Worm (Caenorhabditis elegans) whole organism, L3 larva: Measurements from ENCODE around the gene ccm-3.

Experiments used
- R02D3.7 ChIP-seq: fragments of 150-350 bp; optimal IDR thresholded peaks from 2 replicates; lab custom pipeline; 2014; ENCODE audit warnings: missing biosample characterization, missing genetic modification characterization
- ZK546.5 ChIP-seq: sonication (generic microtip); optimal IDR thresholded peaks from 2 replicates; lab custom pipeline; 2017; ENCODE audit warnings: missing biosample characterization, missing genetic modification characterization
- aly-2 ChIP-seq: fragments of 150-350 bp; optimal IDR thresholded peaks from 2 replicates; lab custom pipeline; 2014; ENCODE audit warnings: missing biosample characterization, missing genetic modification characterization
- ama-1 ChIP-seq: fragments of 150-350 bp; optimal IDR thresholded peaks from 2 replicates; lab custom pipeline; 2018
- ceh-28 ChIP-seq: fragments of 150-350 bp; optimal IDR thresholded peaks from 2 replicates; lab custom pipeline; 2014; ENCODE audit warnings: missing biosample characterization, missing genetic modification reagents, missing genetic modification characterization
- ceh-82 ChIP-seq: fragments of 150-350 bp; optimal IDR thresholded peaks from 2 replicates; lab custom pipeline; 2014; ENCODE audit warnings: missing biosample characterization, missing genetic modification characterization
- ceh-9 ChIP-seq: sonication (generic microtip); optimal IDR thresholded peaks from 2 replicates; lab custom pipeline; 2018; ENCODE audit warnings: missing biosample characterization, missing genetic modification characterization
- daf-12 ChIP-seq: fragments of 150-350 bp; optimal IDR thresholded peaks from 2 replicates; lab custom pipeline; 2014; ENCODE audit warnings: missing biosample characterization, missing genetic modification reagents, missing genetic modification characterization
- egl-27 ChIP-seq: sonication (generic microtip); optimal IDR thresholded peaks from 4 replicates; lab custom pipeline; 2017; ENCODE audit warnings: missing biosample characterization, missing genetic modification reagents, missing genetic modification characterization
- egl-5 ChIP-seq: fragments of 150-350 bp; optimal IDR thresholded peaks from 2 replicates; lab custom pipeline; 2017; ENCODE audit warnings: missing biosample characterization, missing genetic modification reagents, missing genetic modification characterization, inconsistent platforms
- elt-2 ChIP-seq: sonication (generic microtip); optimal IDR thresholded peaks from 2 replicates; lab custom pipeline; 2016; ENCODE audit warnings: missing genetic modification reagents, mild to moderate bottlenecking, missing genetic modification characterization, missing compliant biosample characterization
- elt-3 ChIP-seq, 3 experiments: fragments of 150-350 bp in 1 of 3; sonication (generic microtip) in 2 of 3; optimal IDR thresholded peaks; 2 replicates in 2 of 3; 4 replicates in 1 of 3; lab custom pipeline; 2014 to 2017; ENCODE audit warnings: missing biosample characterization in 3 of 3, missing genetic modification characterization in 3 of 3
- eor-1 ChIP-seq, 2 experiments: fragments of 150-350 bp; optimal IDR thresholded peaks; 2 replicates each; lab custom pipeline; 2014 to 2018; ENCODE audit warnings: missing biosample characterization in 2 of 2, missing genetic modification characterization in 2 of 2
- fkh-10 ChIP-seq: sonication (generic microtip); optimal IDR thresholded peaks from 2 replicates; lab custom pipeline; 2017; ENCODE audit warnings: missing biosample characterization, missing genetic modification reagents, missing genetic modification characterization
- fkh-2 ChIP-seq: fragments of 150-350 bp; optimal IDR thresholded peaks from 2 replicates; lab custom pipeline; 2014; ENCODE audit warnings: missing biosample characterization, missing genetic modification reagents, missing genetic modification characterization
- fos-1 ChIP-seq: fragments of 150-350 bp; optimal IDR thresholded peaks from 2 replicates; lab custom pipeline; 2014; ENCODE audit warnings: missing biosample characterization, missing genetic modification characterization
- hmg-11 ChIP-seq: sonication (generic microtip); optimal IDR thresholded peaks from 2 replicates; lab custom pipeline; 2016; ENCODE audit warnings: missing genetic modification characterization, missing compliant biosample characterization
- jun-1 ChIP-seq: fragments of 150-350 bp; optimal IDR thresholded peaks from 2 replicates; lab custom pipeline; 2014; ENCODE audit warnings: missing biosample characterization, missing genetic modification reagents, missing genetic modification characterization
- lin-15B ChIP-seq: fragments of 150-350 bp; optimal IDR thresholded peaks from 2 replicates; lab custom pipeline; 2014; ENCODE audit warnings: missing biosample characterization, missing genetic modification characterization
- lin-39 ChIP-seq: fragments of 150-350 bp; optimal IDR thresholded peaks from 2 replicates; lab custom pipeline; 2018; ENCODE audit warnings: missing biosample characterization, missing genetic modification reagents, missing genetic modification characterization
- lsy-12 ChIP-seq: sonication (generic microtip); optimal IDR thresholded peaks from 2 replicates; lab custom pipeline; 2016; ENCODE audit warnings: mild to moderate bottlenecking, missing genetic modification characterization, missing compliant biosample characterization
- mdl-1 ChIP-seq: fragments of 150-350 bp; optimal IDR thresholded peaks from 2 replicates; lab custom pipeline; 2014; ENCODE audit warnings: missing biosample characterization, missing genetic modification characterization
- mml-1 ChIP-seq: fragments of 150-350 bp; sonication (generic microtip); optimal IDR thresholded peaks from 3 replicates; lab custom pipeline; 2014; ENCODE audit warnings: missing biosample characterization, missing genetic modification characterization
- nfya-1 ChIP-seq: sonication (generic microtip); optimal IDR thresholded peaks from 2 replicates; lab custom pipeline; 2017; ENCODE audit warnings: missing genetic modification characterization, mild to moderate bottlenecking, missing compliant biosample characterization, antibody characterized with exemption, moderate library complexity; ENCODE audit not compliant: insufficient read depth
- nhr-11 ChIP-seq: fragments of 150-350 bp; optimal IDR thresholded peaks from 2 replicates; lab custom pipeline; 2014; ENCODE audit warnings: missing biosample characterization, missing genetic modification characterization
- nhr-12 ChIP-seq: fragments of 150-350 bp; optimal IDR thresholded peaks from 2 replicates; lab custom pipeline; 2014; ENCODE audit warnings: missing biosample characterization, missing genetic modification characterization
- nhr-237 ChIP-seq: fragments of 150-350 bp; optimal IDR thresholded peaks from 2 replicates; lab custom pipeline; 2014; ENCODE audit warnings: missing biosample characterization, missing genetic modification characterization
- nhr-25 ChIP-seq: sonication (generic microtip); optimal IDR thresholded peaks from 2 replicates; lab custom pipeline; 2017; ENCODE audit warnings: missing biosample characterization, missing genetic modification characterization
- nhr-28 ChIP-seq: fragments of 150-350 bp; optimal IDR thresholded peaks from 2 replicates; lab custom pipeline; 2014; ENCODE audit warnings: missing biosample characterization, missing genetic modification characterization
- nhr-43 ChIP-seq: sonication (generic microtip); optimal IDR thresholded peaks from 2 replicates; lab custom pipeline; 2016; ENCODE audit warnings: mild to moderate bottlenecking, missing genetic modification characterization, missing compliant biosample characterization; ENCODE audit not compliant: poor library complexity, severe bottlenecking
- nhr-67 ChIP-seq: fragments of 150-350 bp; optimal IDR thresholded peaks from 2 replicates; lab custom pipeline; 2014; ENCODE audit warnings: missing biosample characterization, missing genetic modification characterization
- nhr-77 ChIP-seq: fragments of 150-350 bp; optimal IDR thresholded peaks from 2 replicates; lab custom pipeline; 2014; ENCODE audit warnings: missing biosample characterization, missing genetic modification characterization
- pha-4 ChIP-seq: fragments of 150-350 bp; optimal IDR thresholded peaks from 2 replicates; lab custom pipeline; 2014; ENCODE audit warnings: missing biosample characterization, missing genetic modification reagents, missing genetic modification characterization
- pqm-1 ChIP-seq: fragments of 150-350 bp; optimal IDR thresholded peaks from 2 replicates; lab custom pipeline; 2017; ENCODE audit warnings: missing biosample characterization, missing genetic modification characterization, inconsistent platforms
- sea-2 ChIP-seq: fragments of 150-350 bp; sonication (generic microtip); optimal IDR thresholded peaks from 4 replicates; lab custom pipeline; 2014; ENCODE audit warnings: missing biosample characterization, missing genetic modification reagents, missing genetic modification characterization
- skn-1 ChIP-seq: fragments of 150-350 bp; optimal IDR thresholded peaks from 2 replicates; lab custom pipeline; 2014; ENCODE audit warnings: missing biosample characterization, missing genetic modification characterization
- tbx-2 ChIP-seq: sonication (generic microtip); optimal IDR thresholded peaks from 2 replicates; lab custom pipeline; 2016; ENCODE audit warnings: mild to moderate bottlenecking, missing genetic modification characterization, missing compliant biosample characterization
- unc-39 ChIP-seq: sonication (generic microtip); optimal IDR thresholded peaks from 4 replicates; lab custom pipeline; 2017; ENCODE audit warnings: missing biosample characterization, missing genetic modification characterization
- zag-1 ChIP-seq: fragments of 150-350 bp; optimal IDR thresholded peaks from 2 replicates; lab custom pipeline; 2014; ENCODE audit warnings: missing biosample characterization, missing genetic modification characterization
- ztf-4 ChIP-seq: fragments of 150-350 bp; optimal IDR thresholded peaks from 2 replicates; lab custom pipeline; 2014; ENCODE audit warnings: missing biosample characterization, missing genetic modification characterization

The ccm-3 gene

DNA sequence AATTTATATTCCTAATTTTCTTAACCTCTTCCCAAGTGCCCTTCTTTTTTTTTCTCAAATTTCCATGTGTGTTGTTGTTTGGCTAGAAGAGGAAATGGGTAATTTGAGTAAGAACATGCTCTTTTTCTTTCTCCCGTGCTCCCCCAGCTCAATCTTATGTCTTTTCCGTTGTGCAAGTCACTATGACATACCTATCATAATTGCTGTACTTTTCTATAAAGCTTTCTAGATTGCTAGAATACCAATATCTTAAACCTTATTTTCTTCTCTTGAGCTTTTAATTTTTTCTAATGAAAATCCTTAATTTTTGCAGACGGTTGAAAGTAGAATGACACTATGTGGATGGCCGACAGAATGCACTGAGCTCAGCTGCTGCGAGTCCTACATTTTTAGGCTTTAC is 36.8 kb downstream of the ccm-3 start, which contains the start of gene txt-13:
Gene txt-13 (plus strand): TSS at position 301 of the 400 bp plus-strand sequence.
- no peak for TF ChIP-seq nhr-77
- no peak for TF ChIP-seq pha-4 (tag; lab: Kevin White, UChicago)
- no peak for TF ChIP-seq ama-1 (lab: Kevin White, UChicago)
- TF ChIP-seq tbx-2 (tag; lab: Kevin White, UChicago) = no peak
- TF ChIP-seq nhr-28 (tag; lab: Kevin White, UChicago) = no peak
- no peak for TF ChIP-seq lin-15B (tag; lab: Kevin White, UChicago)
- no peak for TF ChIP-seq skn-1 (tag; lab: Kevin White, UChicago)
- no peak for TF ChIP-seq mdl-1
- no peak for TF ChIP-seq sea-2
- no peak for TF ChIP-seq aly-2 (tag; lab: Kevin White, UChicago)
- TF ChIP-seq nhr-25 (tag; lab: Kevin White, UChicago) = no peak
- TF ChIP-seq daf-12 (tag; lab: Kevin White, UChicago) = no peak
- TF ChIP-seq lsy-12 (tag; lab: Kevin White, UChicago) = no peak

DNA sequence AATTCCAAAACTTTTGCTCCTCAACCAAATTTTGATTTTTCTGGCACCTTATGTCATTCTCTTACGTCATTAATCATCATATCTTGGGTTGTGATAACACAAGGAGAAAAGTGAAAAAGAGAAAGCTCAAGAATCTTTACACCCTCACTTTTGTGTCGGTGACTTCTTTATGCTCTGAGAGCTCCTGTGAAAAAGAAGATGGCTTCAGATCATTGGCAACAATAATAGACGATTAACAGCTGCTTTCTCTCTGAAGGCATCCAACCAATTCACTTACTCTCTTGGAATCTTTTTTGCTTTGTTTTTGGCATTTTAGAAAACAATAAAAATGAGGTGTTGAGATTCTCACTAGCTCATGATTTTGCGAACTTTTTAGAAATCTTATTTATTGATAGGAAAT is 37.6 kb downstream of the ccm-3 start:
- no peak for TF ChIP-seq sea-2
- no peak for TF ChIP-seq ceh-9
- TF ChIP-seq elt-2 (tag; lab: Kevin White, UChicago) = no peak
- TF ChIP-seq nhr-11 (tag; lab: Kevin White, UChicago) = peak; percentile 49
- TF ChIP-seq nfya-1 (tag; lab: Kevin White, UChicago) = peak; percentile 18
- no peak for TF ChIP-seq ceh-28
- no peak for TF ChIP-seq pha-4 (tag; lab: Kevin White, UChicago)
- no peak for TF ChIP-seq pqm-1 (tag; lab: Kevin White, UChicago)
- no peak for TF ChIP-seq nhr-77
- no peak for TF ChIP-seq elt-3 (tag; optimal IDR thresholded peaks at IDR 0.05; lab: Kevin White, UChicago)
- TF ChIP-seq ztf-4 (tag; lab: Kevin White, UChicago) = no peak
- TF ChIP-seq nhr-28 (tag; lab: Kevin White, UChicago) = no peak
- TF ChIP-seq nhr-43 (tag; lab: Kevin White, UChicago) = no peak

DNA sequence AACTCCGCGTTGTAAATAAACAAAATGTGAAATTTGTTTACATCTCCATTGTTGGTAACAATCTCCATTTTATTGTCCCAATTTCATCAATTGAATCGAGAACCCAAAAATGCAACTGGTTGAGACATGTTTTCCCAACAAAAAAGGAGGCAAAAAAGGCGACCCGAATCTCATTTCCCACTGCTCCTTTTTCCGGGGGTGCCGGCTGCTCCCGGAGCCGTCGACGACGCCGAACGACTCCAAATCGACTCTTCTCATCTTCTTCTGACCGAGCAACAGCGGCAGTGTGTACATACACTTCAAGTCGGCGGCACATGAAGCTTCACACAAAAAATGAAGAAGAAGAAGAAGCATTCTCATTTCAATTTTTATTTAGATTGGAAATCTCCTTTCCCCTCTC is 40.6 kb downstream of the ccm-3 start:
- TF ChIP-seq nhr-25 (tag; lab: Kevin White, UChicago) (no peak), fkh-10 (peak; percentile 9), nhr-43 (tag; lab: Kevin White, UChicago) (no peak), fkh-2 (tag; lab: Kevin White, UChicago) (no peak)

DNA sequence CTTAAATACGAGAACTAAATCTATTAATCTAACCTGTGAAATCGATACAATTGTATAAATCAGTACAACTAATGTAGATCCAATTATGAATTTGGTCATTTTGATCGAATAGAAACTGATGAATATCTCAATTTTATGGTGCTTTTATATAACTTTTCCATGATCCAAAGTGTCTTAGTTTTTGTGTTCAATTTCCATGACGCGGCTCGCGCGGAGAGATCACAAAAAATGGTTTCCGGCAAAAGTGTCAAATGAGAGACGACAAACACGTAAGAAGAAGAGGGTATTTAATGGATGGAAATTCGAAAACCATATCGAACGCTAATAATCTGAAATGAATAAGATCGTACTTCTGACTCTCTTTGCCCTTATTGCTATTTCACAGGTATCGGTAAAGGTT is 42.5 kb downstream of the ccm-3 start, which contains the start of the genes C06A1.6 and C06A1.7:
Gene C06A1.6 (minus strand): TSS at position 101 of the 400 bp plus-strand sequence.
Gene C06A1.7 (plus strand): TSS at position 314 of the 400 bp plus-strand sequence.
- no peak for TF ChIP-seq nhr-11 (tag; lab: Kevin White, UChicago)
- TF ChIP-seq unc-39 (tag; lab: Kevin White, UChicago) = no peak
- no peak for TF ChIP-seq tbx-2 (tag; lab: Kevin White, UChicago)
- no peak for TF ChIP-seq aly-2 (tag; lab: Kevin White, UChicago)
- TF ChIP-seq ZK546.5 (tag; lab: Kevin White, UChicago) = no peak
- TF ChIP-seq nhr-28 (tag; lab: Kevin White, UChicago) = no peak
- no peak for TF ChIP-seq daf-12 (tag; lab: Kevin White, UChicago)
- TF ChIP-seq ama-1 (lab: Kevin White, UChicago) = no peak
- no peak for TF ChIP-seq eor-1 (tag; optimal IDR thresholded peaks at IDR 0.05; lab: Kevin White, UChicago)
- no peak for TF ChIP-seq ceh-28
- no peak for TF ChIP-seq egl-27 (tag; lab: Kevin White, UChicago)
- TF ChIP-seq pqm-1 (tag; lab: Kevin White, UChicago) = no peak
- no peak for TF ChIP-seq mml-1 (tag; lab: Kevin White, UChicago)
- TF ChIP-seq nhr-67 (tag; lab: Kevin White, UChicago) = no peak
- TF ChIP-seq ceh-82 (tag; lab: Kevin White, UChicago) = no peak
- no peak for TF ChIP-seq egl-5 (tag; lab: Kevin White, UChicago)

DNA sequence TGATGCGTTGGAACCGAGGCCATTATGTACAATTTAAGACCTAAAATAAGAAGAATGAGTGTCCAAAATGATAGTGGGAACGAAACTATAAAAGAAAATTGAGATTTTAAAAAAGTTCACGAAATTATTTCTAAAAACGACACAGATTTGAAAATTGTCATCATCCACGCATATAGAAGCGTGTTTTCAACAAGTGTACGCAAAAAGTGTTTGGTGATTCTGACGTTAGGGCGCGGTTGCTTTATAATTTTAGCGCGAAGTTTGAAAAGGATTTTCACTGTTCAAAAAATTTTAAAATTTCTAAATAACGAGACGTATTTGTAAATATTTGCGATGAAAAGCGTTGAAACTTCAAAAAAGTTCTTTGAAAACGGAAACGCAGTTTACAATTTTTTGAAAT is 43.7 kb downstream of the ccm-3 start, which contains the start of gene cdc-48.1:
Gene cdc-48.1 (minus strand): TSS at position 40 of the 400 bp plus-strand sequence.
- TF ChIP-seq egl-27 (tag; lab: Kevin White, UChicago) (peak; percentile 99), ama-1 (lab: Kevin White, UChicago) (peak; percentile 93), lin-39 (tag; lab: Kevin White, UChicago) (peak; percentile 99), unc-39 (tag; lab: Kevin White, UChicago) (peak; percentile 69), fkh-2 (tag; lab: Kevin White, UChicago) (peak; percentile 95), zag-1 (tag; lab: Kevin White, UChicago) (peak; percentile 94), ceh-9 (no peak), nhr-237 (tag; lab: Kevin White, UChicago) (peak; percentile 74), fos-1 (tag; lab: Kevin White, UChicago) (peak; percentile 100), nhr-12 (no peak), daf-12 (tag; lab: Kevin White, UChicago) (peak; percentile 96), ZK546.5 (tag; lab: Kevin White, UChicago) (peak; percentile 80), hmg-11 (tag; lab: Kevin White, UChicago) (peak; percentile 98), fkh-10 (peak; percentile 100), ceh-82 (tag; lab: Kevin White, UChicago) (peak; percentile 99), eor-1 (tag; optimal IDR thresholded peaks at IDR 0.05; lab: Kevin White, UChicago) (peak in 1 of 2 experiments; percentile 62), lin-15B (tag; lab: Kevin White, UChicago) (peak; percentile 100), R02D3.7 (tag; lab: Kevin White, UChicago) (peak; percentile 98), lsy-12 (tag; lab: Kevin White, UChicago) (peak; percentile 100), nhr-43 (tag; lab: Kevin White, UChicago) (peak; percentile 99), jun-1 (peak; percentile 99), skn-1 (tag; lab: Kevin White, UChicago) (peak; percentile 100), elt-2 (tag; lab: Kevin White, UChicago) (peak; percentile 97), ztf-4 (tag; lab: Kevin White, UChicago) (peak; percentile 96), nhr-11 (tag; lab: Kevin White, UChicago) (peak; percentile 100), sea-2 (peak; percentile 94)
